Fruit fly (Drosophila melanogaster): ENCODE results near the gene RpL13.

- TF ChIP-seq CG34367 (tag; optimal IDR thresholded peaks at IDR 0.05) (peak; percentile 89), gl (tag; optimal IDR thresholded peaks at IDR 0.05) (peak; percentile 63), CG15710 (tag; optimal IDR thresholded peaks at IDR 0.05) (peak; percentile 90), CG17806 (tag; optimal IDR thresholded peaks at IDR 0.05) (peak; percentile 95), CG10348 (GFP tag; IDR thresholded peaks at IDR 0.05) (0 out of 2 replicates have a peak, but pooled peaks have one; percentile 35), fd96Ca (GFP tag; IDR thresholded peaks at IDR 0.05) (no peak), Pif1B (GFP tag; optimal IDR thresholded peaks at IDR 0.05) (no peak)
Measured at dm6 chr2L:9956993-9957652, 10.0 kb upstream of the RpL13 start, which contains the start of the genes CG4658 and CG5846.
